Worm (Caenorhabditis elegans): ENCODE measurements around the gene Y105C5B.17.

DNA sequence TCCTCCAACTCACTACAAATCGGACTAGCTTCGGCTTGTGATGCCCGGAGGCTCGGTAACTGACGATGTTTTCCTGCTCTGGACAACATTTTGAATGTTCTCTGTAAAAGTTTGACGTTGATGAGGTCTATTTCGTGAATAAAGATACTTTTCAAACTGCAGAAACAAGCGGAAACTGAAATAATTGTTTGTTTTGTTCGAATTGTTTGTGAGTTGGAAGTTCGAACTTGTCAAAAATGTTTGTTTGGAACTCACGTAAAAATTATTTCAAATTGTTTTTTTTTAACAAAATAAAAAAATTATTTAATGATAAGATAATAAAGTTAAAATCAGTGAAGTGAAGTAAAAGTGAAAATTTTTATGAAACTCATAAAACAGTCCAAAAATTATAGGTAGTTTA, 21.5 kb upstream of the Y105C5B.17 start, which contains the start of gene Y105C5B.11:
- TF ChIP-seq fos-1 (tag; optimal IDR thresholded peaks at IDR 0.05) (no peak), rbr-2 (tag; optimal IDR thresholded peaks at IDR 0.05) (no peak), nhr-25 (tag; optimal IDR thresholded peaks at IDR 0.05; ENCODE audit: borderline replicate concordance, insufficient read depth) (no peak), pha-4 (GFP tag; IDR thresholded peaks at IDR 0.05) (no peak), pha-4 (tag; optimal IDR thresholded peaks at IDR 0.05) (no peak), mdl-1 (tag; optimal IDR thresholded peaks at IDR 0.05) (no peak), aha-1 (tag) (no peak), unc-39 (tag; optimal IDR thresholded peaks at IDR 0.05) (no peak), dpl-1 (GFP tag; optimal IDR thresholded peaks at IDR 0.05) (no peak), snpc-4 (tag; optimal IDR thresholded peaks at IDR 0.05) (no peak), lin-38 (GFP tag; IDR thresholded peaks at IDR 0.05) (no peak), dve-1 (tag; optimal IDR thresholded peaks at IDR 0.05; ENCODE audit: insufficient read depth) (no peak), daf-19 (GFP tag; conservative IDR thresholded peaks at IDR 0.05) (no peak), madf-5 (GFP tag; IDR thresholded peaks at IDR 0.05) (no peak), pqm-1 (tag; optimal IDR thresholded peaks at IDR 0.05) (no peak)

All from whole organism, L4 larva.